Worm (Caenorhabditis elegans) whole organism, L2 larva: Measurements from ENCODE around the gene C17H12.2.
A peak's percentile ranks its signal among the peaks of the same experiment; 100 is the strongest.

ENCODE experiments used
- C34F6.9 ChIP-seq: fragments of 150-350 bp; optimal IDR thresholded peaks from 2 replicates; lab custom pipeline; 2014; ENCODE audit warnings: missing biosample characterization, missing genetic modification characterization
- F13H6.1 ChIP-seq: sonication (generic microtip); optimal IDR thresholded peaks from 2 replicates; lab custom pipeline; 2016; ENCODE audit warnings: missing genetic modification characterization, missing compliant biosample characterization
- R02D3.7 ChIP-seq: fragments of 150-350 bp; optimal IDR thresholded peaks from 2 replicates; lab custom pipeline; 2014; ENCODE audit warnings: missing biosample characterization, missing genetic modification characterization
- Y55F3AM.14 ChIP-seq: fragments of 200-800 bp; sonication (Bioruptor generic); optimal IDR thresholded peaks from 2 replicates; lab custom pipeline; 2018; ENCODE audit warnings: mild to moderate bottlenecking, missing genetic modification characterization, missing compliant biosample characterization
- ZK546.5 ChIP-seq: sonication (generic microtip); optimal IDR thresholded peaks from 2 replicates; lab custom pipeline; 2017; ENCODE audit warnings: missing biosample characterization, missing genetic modification characterization
- alr-1 ChIP-seq: fragments of 150-350 bp; optimal IDR thresholded peaks from 2 replicates; lab custom pipeline; 2014; ENCODE audit warnings: missing biosample characterization, missing genetic modification characterization
- aly-2 ChIP-seq: fragments of 150-350 bp; optimal IDR thresholded peaks from 2 replicates; lab custom pipeline; 2014; ENCODE audit warnings: missing biosample characterization, missing genetic modification characterization
- ama-1 ChIP-seq: fragments of 150-350 bp; optimal IDR thresholded peaks from 2 replicates; lab custom pipeline; 2018; ENCODE audit warnings: inconsistent platforms
- blmp-1 ChIP-seq: sonication (generic microtip); optimal IDR thresholded peaks from 2 replicates; lab custom pipeline; 2017; ENCODE audit warnings: missing genetic modification characterization, mild to moderate bottlenecking, missing compliant biosample characterization, antibody characterized with exemption, moderate library complexity; ENCODE audit not compliant: insufficient read depth
- ceh-16 ChIP-seq: fragments of 150-350 bp; optimal IDR thresholded peaks from 2 replicates; lab custom pipeline; 2014; ENCODE audit warnings: missing biosample characterization, missing genetic modification characterization
- ceh-82 ChIP-seq: fragments of 150-350 bp; optimal IDR thresholded peaks from 2 replicates; lab custom pipeline; 2014; ENCODE audit warnings: missing biosample characterization, missing genetic modification characterization
- crh-2 ChIP-seq: sonication (generic microtip); optimal IDR thresholded peaks from 2 replicates; lab custom pipeline; 2017; ENCODE audit warnings: missing biosample characterization, missing genetic modification characterization
- dmd-4 ChIP-seq: sonication (generic microtip); optimal IDR thresholded peaks from 2 replicates; lab custom pipeline; 2017; ENCODE audit warnings: missing biosample characterization, missing genetic modification characterization
- egl-27 ChIP-seq: sonication (generic microtip); optimal IDR thresholded peaks from 3 replicates; lab custom pipeline; 2017; ENCODE audit warnings: missing biosample characterization, missing genetic modification reagents, missing genetic modification characterization
- elt-1 ChIP-seq: fragments of 150-350 bp; optimal IDR thresholded peaks from 2 replicates; lab custom pipeline; 2014; ENCODE audit warnings: missing biosample characterization, missing genetic modification characterization
- elt-3 ChIP-seq: sonication (generic microtip); optimal IDR thresholded peaks from 2 replicates; lab custom pipeline; 2017; ENCODE audit warnings: missing biosample characterization, missing genetic modification characterization
- fos-1 ChIP-seq: fragments of 150-350 bp; optimal IDR thresholded peaks from 2 replicates; lab custom pipeline; 2014; ENCODE audit warnings: missing biosample characterization, missing genetic modification characterization
- gmeb-1 ChIP-seq: fragments of 150-350 bp; optimal IDR thresholded peaks from 2 replicates; lab custom pipeline; 2014; ENCODE audit warnings: missing biosample characterization, missing genetic modification characterization
- lin-11 ChIP-seq: fragments of 150-350 bp; sonication (generic microtip); optimal IDR thresholded peaks from 2 replicates; lab custom pipeline; 2014; ENCODE audit warnings: missing biosample characterization, missing genetic modification characterization, inconsistent platforms, mixed read lengths
- lin-13 ChIP-seq: fragments of 150-350 bp; optimal IDR thresholded peaks from 2 replicates; lab custom pipeline; 2014; ENCODE audit warnings: missing biosample characterization, missing genetic modification reagents, missing genetic modification characterization
- lin-39 ChIP-seq: fragments of 150-350 bp; optimal IDR thresholded peaks from 2 replicates; lab custom pipeline; 2014; ENCODE audit warnings: missing biosample characterization, missing genetic modification reagents, missing genetic modification characterization
- lsy-2 ChIP-seq, 2 experiments: fragments of 150-350 bp in 1 of 2; sonication (generic microtip) in 1 of 2; optimal IDR thresholded peaks; 2 replicates each; lab custom pipeline; 2014 to 2017; ENCODE audit warnings: missing biosample characterization in 2 of 2, missing genetic modification characterization in 2 of 2
- mab-5 ChIP-seq: fragments of 150-350 bp; optimal IDR thresholded peaks from 2 replicates; lab custom pipeline; 2014; ENCODE audit warnings: missing biosample characterization, missing genetic modification characterization
- mbf-1 ChIP-seq: sonication (generic microtip); optimal IDR thresholded peaks from 2 replicates; lab custom pipeline; 2017; ENCODE audit warnings: missing biosample characterization, missing genetic modification characterization
- mdl-1 ChIP-seq, 2 experiments: fragments of 150-350 bp in 1 of 2; sonication (generic microtip) in 1 of 2; optimal IDR thresholded peaks; 2 replicates each; lab custom pipeline; 2017; ENCODE audit warnings: missing biosample characterization in 2 of 2, missing genetic modification characterization in 2 of 2
- nhr-10 ChIP-seq: sonication (generic microtip); optimal IDR thresholded peaks from 2 replicates; lab custom pipeline; 2017; ENCODE audit warnings: missing biosample characterization, missing genetic modification characterization
- nhr-11 ChIP-seq: fragments of 150-350 bp; optimal IDR thresholded peaks from 2 replicates; lab custom pipeline; 2014; ENCODE audit warnings: missing biosample characterization, missing genetic modification characterization
- nhr-12 ChIP-seq: fragments of 150-350 bp; optimal IDR thresholded peaks from 2 replicates; lab custom pipeline; 2014; ENCODE audit warnings: missing biosample characterization, missing genetic modification characterization
- nhr-129 ChIP-seq: fragments of 150-350 bp; optimal IDR thresholded peaks from 2 replicates; lab custom pipeline; 2014; ENCODE audit warnings: missing biosample characterization, missing genetic modification characterization
- nhr-21 ChIP-seq: fragments of 150-350 bp; optimal IDR thresholded peaks from 2 replicates; lab custom pipeline; 2014; ENCODE audit warnings: missing biosample characterization, missing genetic modification characterization
- nhr-23 ChIP-seq: fragments of 150-350 bp; optimal IDR thresholded peaks from 2 replicates; lab custom pipeline; 2014; ENCODE audit warnings: missing biosample characterization, missing genetic modification reagents, missing genetic modification characterization
- nhr-237 ChIP-seq: fragments of 150-350 bp; optimal IDR thresholded peaks from 2 replicates; lab custom pipeline; 2014; ENCODE audit warnings: missing biosample characterization, missing genetic modification characterization
- nhr-25 ChIP-seq: fragments of 150-350 bp; sonication (generic microtip); optimal IDR thresholded peaks from 3 replicates; lab custom pipeline; 2014; ENCODE audit warnings: missing biosample characterization, missing genetic modification characterization
- nhr-6 ChIP-seq: fragments of 150-350 bp; optimal IDR thresholded peaks from 2 replicates; lab custom pipeline; 2014; ENCODE audit warnings: missing biosample characterization, missing genetic modification characterization
- nhr-77 ChIP-seq: fragments of 150-350 bp; optimal IDR thresholded peaks from 2 replicates; lab custom pipeline; 2014; ENCODE audit warnings: missing biosample characterization, missing genetic modification characterization
- peb-1 ChIP-seq: fragments of 150-350 bp; optimal IDR thresholded peaks from 2 replicates; lab custom pipeline; 2014; ENCODE audit warnings: missing biosample characterization, missing genetic modification characterization
- sem-4 ChIP-seq: fragments of 150-350 bp; optimal IDR thresholded peaks from 2 replicates; lab custom pipeline; 2014; ENCODE audit warnings: missing biosample characterization, missing genetic modification reagents, missing genetic modification characterization
- skn-1 ChIP-seq: sonication (generic microtip); optimal IDR thresholded peaks from 2 replicates; lab custom pipeline; 2017; ENCODE audit warnings: missing biosample characterization, missing genetic modification characterization
- sma-3 ChIP-seq: sonication (generic microtip); optimal IDR thresholded peaks from 2 replicates; lab custom pipeline; 2016; ENCODE audit warnings: missing genetic modification reagents, missing genetic modification characterization, missing compliant biosample characterization
- sma-9 ChIP-seq, 2 experiments: fragments of 150-350 bp in 1 of 2; sonication (generic microtip) in 1 of 2; optimal IDR thresholded peaks; 2 replicates each; lab custom pipeline; 2014 to 2016; ENCODE audit warnings: missing genetic modification characterization in 2 of 2, mild to moderate bottlenecking in 1 of 2, missing biosample characterization in 1 of 2, missing compliant biosample characterization in 1 of 2, missing genetic modification reagents in 1 of 2, moderate library complexity in 1 of 2
- snpc-4 ChIP-seq: fragments of 150-350 bp; optimal IDR thresholded peaks from 2 replicates; lab custom pipeline; 2014; ENCODE audit warnings: missing biosample characterization, missing genetic modification characterization
- unc-39 ChIP-seq: fragments of 150-350 bp; optimal IDR thresholded peaks from 2 replicates; lab custom pipeline; 2014; ENCODE audit warnings: missing biosample characterization, missing genetic modification characterization
- unc-55 ChIP-seq: fragments of 150-350 bp; sonication (generic microtip); optimal IDR thresholded peaks from 3 replicates; lab custom pipeline; 2014; ENCODE audit warnings: missing biosample characterization, missing genetic modification reagents, missing genetic modification characterization
- unc-62 ChIP-seq: fragments of 150-350 bp; optimal IDR thresholded peaks from 2 replicates; lab custom pipeline; 2014; ENCODE audit warnings: missing biosample characterization, missing genetic modification reagents, missing genetic modification characterization
- zag-1 ChIP-seq: fragments of 150-350 bp; optimal IDR thresholded peaks from 2 replicates; lab custom pipeline; 2014; ENCODE audit warnings: missing biosample characterization, missing genetic modification characterization
- ztf-1 ChIP-seq: fragments of 200-800 bp; sonication (Bioruptor generic); conservative IDR thresholded peaks from 2 replicates; pipeline ENCODE4 v1.3.6; 2022; ENCODE audit warnings: missing genetic modification characterization, missing compliant biosample characterization
- ztf-11 ChIP-seq: sonication (generic microtip); optimal IDR thresholded peaks from 2 replicates; lab custom pipeline; 2017; ENCODE audit warnings: missing biosample characterization, missing genetic modification characterization
- ztf-4 ChIP-seq: fragments of 150-350 bp; optimal IDR thresholded peaks from 2 replicates; lab custom pipeline; 2014; ENCODE audit warnings: missing biosample characterization, missing genetic modification characterization

C17H12.2 gene

DNA sequence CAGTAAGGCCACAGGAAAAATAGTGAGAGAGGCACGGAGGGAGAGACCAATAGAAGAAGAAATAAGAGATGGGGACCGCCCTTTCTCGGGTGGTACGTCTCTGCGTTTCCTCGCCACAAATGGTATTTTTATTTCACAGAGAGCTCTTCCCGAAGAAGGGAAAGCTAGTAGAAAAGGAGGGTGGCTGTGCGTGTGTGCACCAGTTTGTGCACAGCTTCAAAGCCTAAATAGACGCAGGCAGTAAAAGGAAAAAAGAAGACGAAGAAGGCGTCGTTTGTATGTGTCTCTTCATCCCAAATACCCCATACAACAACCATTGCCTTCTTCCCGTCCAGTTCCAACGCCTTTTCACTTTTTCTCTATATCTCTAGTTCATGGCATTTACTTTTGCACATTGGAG, 19.5 kb upstream of the C17H12.2 start:
- TF ChIP-seq sem-4 (tag; lab: Kevin White, UChicago) (peak; percentile 19), sma-3 (GFP tag; lab: Kevin White, UChicago) (no peak), unc-62 (GFP tag; lab: Kevin White, UChicago) (no peak), nhr-77 (tag; lab: Kevin White, UChicago) (no peak), nhr-12 (tag; lab: Kevin White, UChicago) (no peak), gmeb-1 (tag; lab: Kevin White, UChicago) (no peak), ceh-82 (tag; lab: Kevin White, UChicago) (peak; percentile 54), nhr-10 (tag; lab: Kevin White, UChicago) (no peak), unc-39 (tag; lab: Kevin White, UChicago) (no peak), skn-1 (tag; lab: Kevin White, UChicago) (no peak), lin-39 (tag; lab: Kevin White, UChicago) (no peak), lsy-2 (tag; optimal IDR thresholded peaks at IDR 0.05; lab: Kevin White, UChicago) (peak; percentile 53 to 66), blmp-1 (no peak), nhr-129 (tag; lab: Kevin White, UChicago) (peak; percentile 62), aly-2 (tag; lab: Kevin White, UChicago) (no peak), dmd-4 (tag; lab: Kevin White, UChicago) (no peak), sma-9 (GFP tag; optimal IDR thresholded peaks at IDR 0.05; lab: Kevin White, UChicago) (peak; percentile 42), sma-9 (tag; optimal IDR thresholded peaks at IDR 0.05; lab: Kevin White, UChicago) (no peak), ztf-1 (GFP tag; lab: Robert Waterston, UW) (no peak), zag-1 (peak; percentile 78), elt-1 (no peak), crh-2 (tag; lab: Kevin White, UChicago) (peak; percentile 68), lin-13 (GFP tag; lab: Kevin White, UChicago) (peak; percentile 53), nhr-25 (tag; lab: Kevin White, UChicago) (no peak), mbf-1 (no peak), elt-3 (tag; lab: Kevin White, UChicago) (no peak), ama-1 (lab: Kevin White, UChicago) (no peak), fos-1 (tag; lab: Kevin White, UChicago) (no peak), nhr-11 (tag; lab: Kevin White, UChicago) (no peak), Y55F3AM.14 (GFP tag; lab: Kevin White, UChicago) (peak; percentile 29), R02D3.7 (tag; lab: Kevin White, UChicago) (no peak), ZK546.5 (no peak), ztf-11 (no peak), ceh-16 (tag; lab: Kevin White, UChicago) (no peak), F13H6.1 (tag; lab: Kevin White, UChicago) (peak; percentile 74), peb-1 (tag; lab: Kevin White, UChicago) (no peak), lin-11 (peak; percentile 27), mdl-1 (tag; optimal IDR thresholded peaks at IDR 0.05; lab: Kevin White, UChicago) (no peak), mab-5 (tag; lab: Kevin White, UChicago) (peak; percentile 14), unc-55 (GFP tag; lab: Kevin White, UChicago) (peak; percentile 91), nhr-23 (no peak), nhr-21 (tag; lab: Kevin White, UChicago) (no peak), nhr-6 (peak; percentile 35), egl-27 (no peak), alr-1 (tag; lab: Kevin White, UChicago) (no peak), snpc-4 (tag; lab: Kevin White, UChicago) (peak; percentile 5), ztf-4 (tag; lab: Kevin White, UChicago) (no peak), nhr-237 (no peak), C34F6.9 (tag; lab: Kevin White, UChicago) (peak; percentile 74)
